Fruit fly (Drosophila melanogaster): Measurements from ENCODE around the gene fz.

fz gene

DNA sequence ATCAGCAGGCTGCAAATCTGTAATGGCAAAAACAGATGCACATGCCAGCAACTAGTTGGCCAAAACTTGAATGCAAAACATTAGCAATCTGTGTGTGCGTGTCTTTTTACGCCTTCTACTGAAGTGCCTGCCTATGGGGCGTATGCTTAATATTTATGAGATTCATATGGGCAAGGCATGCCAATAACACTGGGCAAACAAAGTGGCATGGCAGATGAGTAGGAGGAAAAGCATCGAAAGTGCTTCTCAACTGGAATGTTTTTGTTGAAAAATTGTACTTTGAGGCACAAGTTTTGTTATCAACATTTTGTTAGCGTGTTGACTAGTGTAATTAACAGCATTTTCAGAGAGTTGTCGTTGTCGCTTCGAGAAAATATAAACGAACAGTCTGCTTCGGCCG, 44.7 kb upstream of the fz start:
- no peak for TF ChIP-seq fkh (GFP tag; optimal IDR thresholded peaks at IDR 0.05)
- TF ChIP-seq eg (GFP tag; IDR thresholded peaks at IDR 0.05), result peak; percentile 65; the same call in 2 of the 3 replicates
- TF ChIP-seq topi (GFP tag; optimal IDR thresholded peaks at IDR 0.05), result no peak
- TF ChIP-seq CG32006 (GFP tag; optimal IDR thresholded peaks at IDR 0.05), result peak; percentile 36
- TF ChIP-seq CG8119 (GFP tag; IDR thresholded peaks at IDR 0.05), result peak; percentile 21; the same call in 2 of the 3 replicates
- peak; percentile 4 for TF ChIP-seq net (GFP tag; optimal IDR thresholded peaks at IDR 0.05)
- TF ChIP-seq Hr4 (GFP tag; optimal IDR thresholded peaks at IDR 0.05), result peak; percentile 12
- peak; percentile 5 for TF ChIP-seq CG16779 (tag; optimal IDR thresholded peaks at IDR 0.05)
- no peak for TF ChIP-seq CG31627 (GFP tag; optimal IDR thresholded peaks at IDR 0.05)
- peak; percentile 57 for TF ChIP-seq CG15336 (GFP tag; IDR thresholded peaks at IDR 0.05)
- peak; percentile 33 for TF ChIP-seq CG6276 (GFP tag; optimal IDR thresholded peaks at IDR 0.05)

DNA sequence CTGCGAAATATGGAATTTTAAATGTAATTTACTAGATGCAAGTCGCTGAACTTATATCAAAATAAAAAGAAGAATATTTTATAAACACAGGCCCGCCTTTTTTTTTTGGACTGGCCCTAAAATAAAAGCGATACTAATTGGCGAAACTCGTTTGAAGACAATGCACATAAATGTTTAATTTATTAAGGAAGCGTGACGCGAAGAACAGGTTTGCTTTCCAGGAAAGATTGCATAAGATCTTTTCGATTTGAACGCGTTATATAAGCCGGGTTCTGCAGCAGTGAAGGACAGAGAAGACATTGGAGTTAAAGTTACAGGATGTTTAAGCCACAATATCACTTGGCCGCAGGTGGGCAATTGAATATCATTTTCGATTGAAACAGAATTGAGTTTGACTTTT, 41.0 kb upstream of the fz start, which contains the start of gene CG7924:
Gene CG7924, plus strand, starts transcription at position 301 of the 400 bp plus-strand sequence.
- TF ChIP-seq CG6163 (GFP tag; IDR thresholded peaks at IDR 0.05) (no peak), topi (GFP tag; optimal IDR thresholded peaks at IDR 0.05) (no peak), dsx (GFP tag; optimal IDR thresholded peaks at IDR 0.05; ENCODE audit: poor library complexity, severe bottlenecking) (no peak), Lpt (GFP tag; optimal IDR thresholded peaks at IDR 0.05) (no peak), ss (GFP tag; optimal IDR thresholded peaks at IDR 0.05) (no peak), salr (GFP tag; optimal IDR thresholded peaks at IDR 0.05) (no peak), fd85E (GFP tag; optimal IDR thresholded peaks at IDR 0.05) (no peak), CG16779 (tag; optimal IDR thresholded peaks at IDR 0.05) (no peak), fkh (GFP tag; optimal IDR thresholded peaks at IDR 0.05) (no peak), vri (GFP tag; optimal IDR thresholded peaks at IDR 0.05) (peak; percentile 35), CG6276 (GFP tag; optimal IDR thresholded peaks at IDR 0.05) (no peak), svp (GFP tag) (peak; percentile 1)

DNA sequence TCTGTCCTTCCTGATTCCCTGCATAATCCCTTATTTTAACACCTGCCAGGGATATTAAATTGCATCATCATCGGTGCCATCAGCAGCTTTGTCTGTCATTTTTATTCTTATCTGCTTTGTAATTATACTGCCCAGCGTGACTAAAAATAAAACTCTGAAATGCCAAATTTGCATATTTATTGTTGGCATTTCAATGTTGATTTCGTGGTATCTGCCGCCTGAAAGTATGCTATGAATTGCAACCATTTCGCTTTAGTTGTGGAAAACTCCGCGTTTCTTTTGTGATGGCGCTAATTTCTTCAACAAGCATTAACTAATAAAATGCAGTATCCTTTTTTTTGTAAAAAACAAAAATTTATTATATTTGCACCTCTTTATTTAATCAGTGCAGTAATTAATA, 38.3 kb upstream of the fz start, which contains the start of gene CG34244:
Gene CG34244, minus strand, starts transcription at position 122 of the 400 bp plus-strand sequence.
- no peak for TF ChIP-seq eg (GFP tag; IDR thresholded peaks at IDR 0.05)
- peak; percentile 85 for TF ChIP-seq Eip78C (GFP tag)
- TF ChIP-seq CG4318 (GFP tag; optimal IDR thresholded peaks at IDR 0.05), result no peak
- TF ChIP-seq lz (GFP tag; optimal IDR thresholded peaks at IDR 0.05), result no peak
- TF ChIP-seq CG6808 (GFP tag; optimal IDR thresholded peaks at IDR 0.05), result no peak
- peak; percentile 5 for TF ChIP-seq esn (GFP tag; optimal IDR thresholded peaks at IDR 0.05)
- no peak for TF ChIP-seq CG6276 (GFP tag; optimal IDR thresholded peaks at IDR 0.05)
- no peak for TF ChIP-seq Sox102F (GFP tag; optimal IDR thresholded peaks at IDR 0.05)
- no peak for TF ChIP-seq svp (GFP tag)
- TF ChIP-seq topi (GFP tag; optimal IDR thresholded peaks at IDR 0.05), result no peak
- no peak for TF ChIP-seq CG9139 (GFP tag; optimal IDR thresholded peaks at IDR 0.05)

DNA sequence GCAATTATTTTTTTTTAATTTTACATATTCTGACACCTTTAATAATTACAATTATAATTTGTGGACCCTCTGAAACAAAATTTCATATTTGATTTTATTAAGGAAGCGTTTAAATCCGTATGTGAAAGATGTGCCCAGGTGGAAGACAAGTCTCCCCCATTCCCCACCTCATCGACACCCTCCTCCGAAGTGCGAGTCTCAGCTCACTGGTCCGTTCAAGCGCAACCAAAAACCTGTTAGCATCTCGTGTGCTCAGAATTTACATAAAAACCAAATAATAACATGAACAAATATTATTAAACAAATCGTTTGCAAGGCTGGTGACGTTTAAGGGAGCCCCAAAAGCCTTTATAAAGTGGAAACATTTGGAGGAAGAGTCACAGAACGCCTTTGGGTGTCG, 37.8 kb upstream of the fz start, which contains the start of gene CG7906:
Gene CG7906, plus strand, starts transcription at position 301 of the 400 bp plus-strand sequence.
- TF ChIP-seq Sox14 (GFP tag; optimal IDR thresholded peaks at IDR 0.05) (no peak), CG6854 (GFP tag; optimal IDR thresholded peaks at IDR 0.05) (no peak), svp (GFP tag) (no peak), CG3919 (GFP tag; optimal IDR thresholded peaks at IDR 0.05) (no peak), spab (GFP tag; optimal IDR thresholded peaks at IDR 0.05) (no peak), Hr39 (GFP tag; optimal IDR thresholded peaks at IDR 0.05) (no peak), Ets21C (GFP tag; optimal IDR thresholded peaks at IDR 0.05) (no peak), vri (GFP tag; optimal IDR thresholded peaks at IDR 0.05) (no peak), esn (GFP tag; optimal IDR thresholded peaks at IDR 0.05) (no peak), CG11762 (GFP tag; optimal IDR thresholded peaks at IDR 0.05; ENCODE audit: insufficient read depth) (no peak), CG4318 (GFP tag; optimal IDR thresholded peaks at IDR 0.05) (no peak), CG3032 (tag; optimal IDR thresholded peaks at IDR 0.05) (no peak), Ets96B (tag; optimal IDR thresholded peaks at IDR 0.05) (no peak)

All from whole organism, prepupa.